Worm (Caenorhabditis elegans): ENCODE data around the gene rfs-1.

The rfs-1 gene

ce11 chrIII:8229480-8229879 is 3.2 kb downstream of the rfs-1 start (continued):
- TF ChIP-seq hlh-17 (GFP tag; optimal IDR thresholded peaks at IDR 0.05; ENCODE audit: borderline replicate concordance) (no peak), zip-4 (GFP tag; optimal IDR thresholded peaks at IDR 0.05) (no peak), pax-3 (tag; optimal IDR thresholded peaks at IDR 0.05) (peak; percentile 23), elt-3 (tag; optimal IDR thresholded peaks at IDR 0.05) (no peak), hlh-4 (tag; optimal IDR thresholded peaks at IDR 0.05) (no peak), hpl-2 (GFP tag; optimal IDR thresholded peaks at IDR 0.05) (no peak), unc-86 (tag; optimal IDR thresholded peaks at IDR 0.05) (peak; percentile 91), skn-1 (tag; optimal IDR thresholded peaks at IDR 0.05) (no peak), vab-15 (tag; optimal IDR thresholded peaks at IDR 0.05) (no peak), egl-27 (tag; optimal IDR thresholded peaks at IDR 0.05) (no peak)

ce11 chrIII:8232634-8233033 is 6.4 kb downstream of the rfs-1 start, which contains the start of gene henn-1:
henn-1 (plus strand) TSS chrIII:8232651.
- TF ChIP-seq lsy-2 (tag; optimal IDR thresholded peaks at IDR 0.05) (peak in 1 of 2 experiments; percentile 15), vab-15 (tag; optimal IDR thresholded peaks at IDR 0.05) (no peak), mab-9 (GFP tag; IDR thresholded peaks at IDR 0.05) (no peak), ama-1 (optimal IDR thresholded peaks at IDR 0.05) (peak; percentile 22), efl-1 (optimal IDR thresholded peaks at IDR 0.05) (no peak), efl-1 (GFP tag; optimal IDR thresholded peaks at IDR 0.05 in 1 of 2) (peak in 1 of 2 experiments; percentile 90), C04F5.9 (tag; optimal IDR thresholded peaks at IDR 0.05) (no peak), sptf-1 (tag; optimal IDR thresholded peaks at IDR 0.05) (no peak), hlh-4 (tag; optimal IDR thresholded peaks at IDR 0.05) (no peak), nhr-71 (tag; optimal IDR thresholded peaks at IDR 0.05) (no peak), aly-2 (tag; optimal IDR thresholded peaks at IDR 0.05) (no peak), mdl-1 (tag; optimal IDR thresholded peaks at IDR 0.05) (no peak), dpl-1 (GFP tag; optimal IDR thresholded peaks at IDR 0.05) (no peak), pag-3 (tag; optimal IDR thresholded peaks at IDR 0.05; ENCODE audit: borderline replicate concordance, insufficient read depth) (no peak), ceh-88 (GFP tag; IDR thresholded peaks at IDR 0.05) (no peak), nhr-47 (tag; optimal IDR thresholded peaks at IDR 0.05) (peak; percentile 4), nhr-28 (tag; optimal IDR thresholded peaks at IDR 0.05) (no peak), irx-1 (tag; optimal IDR thresholded peaks at IDR 0.05) (peak; percentile 3)

- TF ChIP-seq nhr-237 (tag; optimal IDR thresholded peaks at IDR 0.05): no peak
- TF ChIP-seq zip-4 (GFP tag; optimal IDR thresholded peaks at IDR 0.05): no peak
- TF ChIP-seq dpl-1 (GFP tag; optimal IDR thresholded peaks at IDR 0.05): no peak
- peak; percentile 48 for TF ChIP-seq nhr-85 (tag)
- no peak for TF ChIP-seq sox-4 (tag; optimal IDR thresholded peaks at IDR 0.05)
- no peak for TF ChIP-seq unc-98 (GFP tag; IDR thresholded peaks at IDR 0.05)
- no peak for TF ChIP-seq irx-1 (tag; optimal IDR thresholded peaks at IDR 0.05)
- no peak for TF ChIP-seq C34B4.2 (tag; optimal IDR thresholded peaks at IDR 0.05)
- TF ChIP-seq isw-1 (GFP tag; IDR thresholded peaks at IDR 0.05): no peak
- TF ChIP-seq xbp-1 (tag; optimal IDR thresholded peaks at IDR 0.05): no peak
- no peak for TF ChIP-seq nhr-11 (tag; optimal IDR thresholded peaks at IDR 0.05)
- no peak for TF ChIP-seq nhr-71 (tag; optimal IDR thresholded peaks at IDR 0.05)
- TF ChIP-seq fos-1 (tag; optimal IDR thresholded peaks at IDR 0.05): no peak
- TF ChIP-seq pax-3 (tag; optimal IDR thresholded peaks at IDR 0.05): no peak
- no peak for TF ChIP-seq C16A3.4 (tag; optimal IDR thresholded peaks at IDR 0.05)
- TF ChIP-seq blmp-1 (tag; optimal IDR thresholded peaks at IDR 0.05): peak; percentile 95
- no peak for TF ChIP-seq unc-30 (tag; optimal IDR thresholded peaks at IDR 0.05)
- no peak for TF ChIP-seq unc-62 (GFP tag; optimal IDR thresholded peaks at IDR 0.05)
Measured at ce11 chrIII:8235358-8235757, 9.1 kb downstream of the rfs-1 start, which contains the start of gene C02F5.14. C02F5.14 (minus strand) TSS chrIII:8235514.

- no peak for TF ChIP-seq irx-1 (tag; optimal IDR thresholded peaks at IDR 0.05)
- TF ChIP-seq fkh-4 (tag; optimal IDR thresholded peaks at IDR 0.05; ENCODE audit: borderline replicate concordance): no peak
- TF ChIP-seq lin-35 (GFP tag; optimal IDR thresholded peaks at IDR 0.05): no peak
- TF ChIP-seq fkh-8 (tag; optimal IDR thresholded peaks at IDR 0.05): no peak
- TF ChIP-seq isw-1 (GFP tag; IDR thresholded peaks at IDR 0.05): no peak
- TF ChIP-seq mef-2 (tag; optimal IDR thresholded peaks at IDR 0.05): no peak
Measured at ce11 chrIII:8235880-8236279, 9.6 kb downstream of the rfs-1 start, which contains the start of gene C02F5.5. C02F5.5 (plus strand) TSS chrIII:8236180.

Data from whole organism, L1 larva.